Fruit fly (Drosophila melanogaster) whole organism, pupa: ENCODE data around the gene CG32369.
A peak's percentile ranks its signal among the peaks of the same experiment; 100 is the strongest.

Experiments used
- CG10348 ChIP-seq: fragments of 200-800 bp; sonication (Bioruptor generic); IDR thresholded peaks from 2 replicates; pipeline ENCODE4 v1.3.6; 2022; ENCODE audit warnings: missing biosample characterization, missing genetic modification characterization
- CG12605 ChIP-seq: fragments of 200-800 bp; sonication (Bioruptor generic); IDR thresholded peaks from 2 replicates; pipeline ENCODE4 v1.3.6; 2022; ENCODE audit warnings: missing biosample characterization, missing genetic modification characterization
- CG13204 ChIP-seq: fragments of 200-800 bp; sonication (Bioruptor generic); optimal IDR thresholded peaks from 2 replicates; lab custom pipeline; 2018; ENCODE audit warnings: missing biosample characterization, mild to moderate bottlenecking, missing genetic modification characterization, moderate library complexity
- CG14655 ChIP-seq: fragments of 200-800 bp; sonication (Bioruptor generic); optimal IDR thresholded peaks from 3 replicates; lab custom pipeline; 2017; ENCODE audit warnings: mild to moderate bottlenecking, missing biosample characterization, missing genetic modification reagents, missing genetic modification characterization
- CG15710 ChIP-seq: fragments of 200-800 bp; sonication (Bioruptor generic); optimal IDR thresholded peaks from 2 replicates; lab custom pipeline; 2018; ENCODE audit warnings: missing biosample characterization, mild to moderate bottlenecking, missing genetic modification characterization, moderate library complexity
- CG17806 ChIP-seq: fragments of 200-800 bp; sonication (Bioruptor generic); optimal IDR thresholded peaks from 2 replicates; lab custom pipeline; 2018; ENCODE audit warnings: missing biosample characterization, mild to moderate bottlenecking, missing genetic modification characterization, moderate library complexity
- CG32121 ChIP-seq: fragments of 200-800 bp; sonication (Bioruptor generic); IDR thresholded peaks from 2 replicates; pipeline ENCODE4 v1.3.6; 2022; ENCODE audit warnings: missing biosample characterization, missing genetic modification characterization
- CG34367 ChIP-seq: fragments of 200-800 bp; sonication (Bioruptor generic); optimal IDR thresholded peaks from 2 replicates; lab custom pipeline; 2018; ENCODE audit warnings: missing biosample characterization, mild to moderate bottlenecking, missing genetic modification characterization
- CG4496 ChIP-seq: fragments of 200-800 bp; sonication (Bioruptor generic); IDR thresholded peaks from 3 replicates; pipeline ENCODE4 v1.3.6; 2022; ENCODE audit warnings: missing biosample characterization, missing genetic modification characterization
- CG8159 ChIP-seq: fragments of 200-800 bp; sonication (Bioruptor generic); optimal IDR thresholded peaks from 3 replicates; lab custom pipeline; 2018; ENCODE audit warnings: missing biosample characterization, mild to moderate bottlenecking, missing genetic modification characterization, moderate library complexity
- CG8301 ChIP-seq: fragments of 200-800 bp; sonication (Bioruptor generic); optimal IDR thresholded peaks from 2 replicates; lab custom pipeline; 2018; ENCODE audit warnings: missing biosample characterization, mild to moderate bottlenecking, missing genetic modification characterization
- CG9948 ChIP-seq: fragments of 200-800 bp; sonication (Bioruptor generic); optimal IDR thresholded peaks from 2 replicates; lab custom pipeline; 2018; ENCODE audit warnings: missing biosample characterization, mild to moderate bottlenecking, missing genetic modification characterization, moderate library complexity
- D1 ChIP-seq: fragments of 200-800 bp; sonication (Bioruptor generic); optimal IDR thresholded peaks from 2 replicates; lab custom pipeline; 2018; ENCODE audit warnings: missing biosample characterization, mild to moderate bottlenecking, missing genetic modification characterization, moderate library complexity
- EcR ChIP-seq: fragments of 200-800 bp; sonication (Bioruptor generic); optimal IDR thresholded peaks from 3 replicates; lab custom pipeline; 2019; ENCODE audit warnings: missing biosample characterization, missing genetic modification characterization, mild to moderate bottlenecking, moderate library complexity, missing genetic modification reagents
- Ets98B ChIP-seq: fragments of 200-800 bp; sonication (Bioruptor generic); IDR thresholded peaks from 2 replicates; pipeline ENCODE4 v1.3.6; 2022; ENCODE audit warnings: missing biosample characterization, missing genetic modification characterization
- Pif1A ChIP-seq: fragments of 200-800 bp; sonication (Bioruptor generic); optimal IDR thresholded peaks from 3 replicates; lab custom pipeline; 2016; ENCODE audit warnings: missing biosample characterization, missing genetic modification characterization
- Pif1B ChIP-seq: fragments of 200-800 bp; sonication (Bioruptor generic); optimal IDR thresholded peaks from 3 replicates; lab custom pipeline; 2016; ENCODE audit warnings: missing biosample characterization, missing genetic modification characterization
- fd96Ca ChIP-seq: fragments of 200-800 bp; sonication (Bioruptor generic); IDR thresholded peaks from 3 replicates; pipeline ENCODE4 v1.3.6; 2022; ENCODE audit warnings: missing biosample characterization, missing genetic modification characterization
- gl ChIP-seq: fragments of 200-800 bp; sonication (Bioruptor generic); optimal IDR thresholded peaks from 2 replicates; lab custom pipeline; 2018; ENCODE audit warnings: missing biosample characterization, mild to moderate bottlenecking, missing genetic modification characterization
- rn ChIP-seq: fragments of 200-800 bp; sonication (Bioruptor generic); IDR thresholded peaks from 2 replicates; pipeline ENCODE4 v1.3.6; 2022; ENCODE audit warnings: missing biosample characterization, missing genetic modification characterization

CG32369 gene

DNA sequence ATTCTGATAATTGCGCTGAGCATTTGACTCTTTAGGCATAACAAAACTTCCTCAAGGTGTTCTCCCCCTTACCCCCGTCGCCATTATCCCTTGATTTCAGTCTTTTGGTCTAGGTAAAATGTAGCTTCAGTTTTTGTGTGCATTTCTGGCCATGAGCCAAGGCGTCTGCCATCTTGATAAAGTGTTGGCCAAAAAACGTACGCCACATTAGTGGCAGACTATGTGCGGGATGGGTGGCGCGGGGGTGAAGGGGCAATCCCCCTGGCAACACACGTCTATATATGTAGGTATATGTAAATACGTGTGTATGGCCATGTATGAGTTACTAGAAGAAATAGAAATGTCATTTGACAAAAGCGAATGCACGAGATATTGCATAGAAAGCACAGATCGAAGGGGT is 34.4 kb upstream of the CG32369 start:
- 0 out of 3 replicates have a peak, but pooled peaks have one; percentile 10 for TF ChIP-seq CG4496 (GFP tag; lab: Robert Waterston, UW)
- no peak for TF ChIP-seq CG10348 (GFP tag; lab: Robert Waterston, UW)
- TF ChIP-seq CG32121 (GFP tag; lab: Robert Waterston, UW), result peak; percentile 61

DNA sequence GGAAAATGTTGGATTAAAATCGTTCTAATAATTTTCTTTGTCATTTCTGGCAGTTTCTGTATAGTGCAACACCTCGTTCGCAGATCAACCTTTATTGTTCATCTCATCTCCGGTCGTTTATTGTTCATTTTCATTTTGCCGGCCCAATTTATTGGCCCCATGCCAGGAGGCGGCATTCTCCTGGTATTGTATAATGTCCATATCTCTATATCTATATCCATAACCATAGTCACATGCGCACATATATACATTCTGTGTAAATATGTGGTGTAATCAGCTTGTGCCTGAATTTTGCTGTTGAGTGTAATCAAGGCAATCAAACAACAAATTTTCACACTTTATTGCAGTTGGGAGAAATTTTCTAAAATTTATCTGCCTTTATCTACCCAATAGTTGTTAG is 32.9 kb upstream of the CG32369 start:
- TF ChIP-seq CG13204 (GFP tag; lab: Kevin White, UChicago) (no peak), CG8159 (no peak), Ets98B (no peak), rn (no peak), CG9948 (tag; lab: Kevin White, UChicago) (no peak), CG8301 (tag; lab: Kevin White, UChicago) (no peak), EcR (GFP tag; lab: Kevin White, UChicago) (no peak), fd96Ca (GFP tag; lab: Robert Waterston, UW) (no peak), gl (tag; lab: Kevin White, UChicago) (no peak), CG15710 (tag; lab: Kevin White, UChicago) (no peak), D1 (tag; lab: Kevin White, UChicago) (no peak), CG10348 (GFP tag; lab: Robert Waterston, UW) (no peak), CG34367 (tag; lab: Kevin White, UChicago) (no peak), Pif1B (GFP tag; lab: Kevin White, UChicago) (no peak)
- TF ChIP-seq, all 21 proteins: peak for 0

DNA sequence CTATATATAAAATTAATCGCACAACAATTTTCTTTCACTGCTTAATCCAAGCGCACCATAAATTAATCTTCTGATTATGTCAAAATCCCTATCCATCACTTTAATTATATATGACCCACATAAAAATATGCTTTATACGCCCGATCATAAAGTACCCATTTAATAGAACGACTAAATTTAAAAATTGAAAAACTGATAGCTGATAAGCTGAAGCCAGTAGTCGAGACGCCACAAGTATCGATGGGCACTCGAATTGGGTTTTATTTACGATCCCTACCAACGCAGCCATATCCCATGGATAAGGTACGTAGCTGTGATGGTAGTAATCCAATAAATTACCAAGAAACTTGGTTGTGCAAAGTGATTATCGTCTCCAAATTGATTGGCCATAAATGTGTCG is 32.5 kb upstream of the CG32369 start:
- TF ChIP-seq rn (no peak), CG4496 (GFP tag; lab: Robert Waterston, UW) (no peak), Pif1A (no peak), CG8159 (no peak), EcR (GFP tag; lab: Kevin White, UChicago) (no peak), CG13204 (GFP tag; lab: Kevin White, UChicago) (no peak), Pif1B (GFP tag; lab: Kevin White, UChicago) (no peak), gl (tag; lab: Kevin White, UChicago) (no peak), CG12605 (GFP tag; lab: Robert Waterston, UW) (no peak), CG9948 (tag; lab: Kevin White, UChicago) (no peak), CG14655 (GFP tag; lab: Kevin White, UChicago) (no peak), CG17806 (tag; lab: Kevin White, UChicago) (no peak), fd96Ca (GFP tag; lab: Robert Waterston, UW) (no peak)

DNA sequence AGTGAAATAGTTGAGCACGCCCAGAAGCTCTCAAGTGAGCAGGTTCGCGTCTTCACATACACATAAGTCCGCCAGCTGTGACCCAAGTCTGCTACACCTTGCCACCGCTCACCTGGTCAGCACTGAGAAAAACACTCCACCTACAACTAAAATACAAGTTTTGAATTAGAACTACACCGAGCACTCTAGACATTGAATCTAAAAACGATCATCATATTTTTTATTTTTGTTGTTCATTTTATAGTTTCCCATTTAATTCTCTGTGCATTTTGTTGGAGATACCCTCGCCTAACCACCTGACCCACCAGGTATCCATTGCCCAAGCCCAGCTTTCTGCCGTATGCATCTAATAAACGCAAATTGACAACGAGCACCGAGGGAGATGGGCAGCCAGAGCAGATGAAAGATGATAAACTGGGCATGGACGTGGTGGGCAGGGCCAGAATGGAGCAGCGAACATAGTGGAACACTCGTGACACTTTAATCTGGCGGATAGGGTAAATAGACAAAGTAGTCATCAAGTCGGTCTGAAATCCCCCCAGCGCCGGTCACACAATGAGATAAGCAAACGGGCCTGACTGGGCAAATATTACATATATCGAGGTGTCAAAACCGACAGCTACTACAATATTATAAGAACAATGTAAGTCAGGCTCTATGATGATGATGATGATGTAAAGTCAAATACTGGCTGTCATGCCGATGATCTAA is 31.8 kb upstream of the CG32369 start:
- TF ChIP-seq CG14655 (GFP tag; lab: Kevin White, UChicago), result peak; percentile 21
- peak; percentile 76 for TF ChIP-seq CG4496 (GFP tag; lab: Robert Waterston, UW)
- 0 out of 2 replicates have a peak, but pooled peaks have one; percentile 15 for TF ChIP-seq CG12605 (GFP tag; lab: Robert Waterston, UW)
- no peak for TF ChIP-seq gl (tag; lab: Kevin White, UChicago)
- peak; percentile 44; the same call in 1 of the 3 replicates for TF ChIP-seq fd96Ca (GFP tag; lab: Robert Waterston, UW)
- TF ChIP-seq CG10348 (GFP tag; lab: Robert Waterston, UW), result no peak
- TF ChIP-seq CG8301 (tag; lab: Kevin White, UChicago), result peak; percentile 18
- TF ChIP-seq Ets98B, result peak; percentile 52
- no peak for TF ChIP-seq CG32121 (GFP tag; lab: Robert Waterston, UW)
- TF ChIP-seq CG8159, result no peak
- peak; percentile 27; the same call in 1 of the 2 replicates for TF ChIP-seq rn

DNA sequence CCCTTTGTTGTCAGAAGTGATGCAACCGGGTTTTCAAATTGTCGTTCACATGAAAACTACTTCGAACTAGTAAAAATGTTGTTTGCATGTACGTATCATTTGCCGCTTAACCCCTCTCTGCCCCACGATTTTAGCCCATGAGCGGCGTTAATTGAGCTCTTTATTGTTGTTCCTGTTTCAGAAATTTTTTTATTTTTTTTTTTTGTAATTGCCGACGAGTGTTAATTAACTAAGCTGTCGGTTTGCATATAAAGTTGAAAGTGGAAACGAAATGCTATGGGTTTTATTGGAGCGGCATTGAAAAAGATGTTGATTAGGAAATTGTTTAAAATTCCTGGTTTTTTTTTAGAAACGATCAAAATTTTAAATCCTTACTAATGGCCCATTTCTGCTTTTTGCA is 28.7 kb upstream of the CG32369 start:
- no peak for TF ChIP-seq CG32121 (GFP tag; lab: Robert Waterston, UW)
- TF ChIP-seq rn, result no peak
- no peak for TF ChIP-seq Pif1B (GFP tag; lab: Kevin White, UChicago)
- no peak for TF ChIP-seq CG12605 (GFP tag; lab: Robert Waterston, UW)

DNA sequence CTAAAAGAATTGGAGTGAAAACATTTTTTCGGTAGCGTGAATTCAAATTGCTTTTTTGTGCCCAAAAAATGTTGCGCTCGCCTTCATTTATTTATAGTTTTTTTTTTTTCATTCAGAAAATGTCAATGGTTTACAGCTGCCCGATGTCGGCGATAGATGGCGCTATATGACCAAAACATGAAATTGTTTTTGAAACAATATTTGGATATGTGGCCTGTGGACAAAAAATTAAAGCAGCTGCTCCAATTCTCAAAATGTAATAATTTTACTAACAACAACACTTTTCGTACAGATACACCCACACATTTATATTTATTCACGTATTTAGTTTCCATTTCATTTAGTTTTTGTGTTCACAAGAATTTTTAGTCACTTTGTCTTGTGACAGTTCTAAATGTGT is 28.1 kb upstream of the CG32369 start:
- TF ChIP-seq CG12605 (GFP tag; lab: Robert Waterston, UW) (no peak), CG4496 (GFP tag; lab: Robert Waterston, UW) (no peak), fd96Ca (GFP tag; lab: Robert Waterston, UW) (no peak), Pif1A (no peak), CG9948 (tag; lab: Kevin White, UChicago) (no peak), rn (no peak), CG8159 (no peak), D1 (tag; lab: Kevin White, UChicago) (no peak), Pif1B (GFP tag; lab: Kevin White, UChicago) (no peak), CG15710 (tag; lab: Kevin White, UChicago) (no peak), CG34367 (tag; lab: Kevin White, UChicago) (no peak), gl (tag; lab: Kevin White, UChicago) (no peak), CG17806 (tag; lab: Kevin White, UChicago) (no peak)
- TF ChIP-seq, all 21 proteins: peak for 0
